Worm (Caenorhabditis elegans): ENCODE results near the gene T20B12.7.

T20B12.7 gene

DNA sequence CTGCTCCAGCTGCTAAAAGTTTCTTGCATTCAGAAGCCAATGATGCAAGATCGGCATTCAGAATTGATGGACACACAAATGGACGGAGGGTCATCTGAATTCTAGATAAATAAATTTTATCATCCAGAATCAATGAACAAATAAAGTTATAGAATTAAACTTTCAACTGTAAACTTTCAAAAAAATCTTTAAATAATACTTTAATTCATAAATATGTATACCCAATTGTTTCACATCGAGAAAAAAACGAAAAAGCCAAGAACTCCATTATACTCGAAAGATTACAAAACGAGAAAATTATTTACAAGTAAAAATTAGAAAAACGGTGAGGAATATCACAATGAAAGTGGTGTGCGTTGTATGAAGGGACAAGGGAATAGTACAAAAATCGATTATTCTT lies 31.8 kb downstream of the T20B12.7 start, which contains the start of gene F08F8.7:
F08F8.7 (minus strand) TSS at position 101 of the 400 bp plus-strand sequence.
- TF ChIP-seq skn-1 (tag; optimal IDR thresholded peaks at IDR 0.05) (no peak), aly-2 (tag; optimal IDR thresholded peaks at IDR 0.05) (no peak), lin-15B (tag; optimal IDR thresholded peaks at IDR 0.05) (no peak), tbx-2 (tag; optimal IDR thresholded peaks at IDR 0.05) (no peak), nfya-1 (tag; optimal IDR thresholded peaks at IDR 0.05; ENCODE audit: insufficient read depth) (no peak), ceh-28 (tag; optimal IDR thresholded peaks at IDR 0.05) (no peak), unc-62 (GFP tag; optimal IDR thresholded peaks at IDR 0.05) (no peak), nhr-67 (tag; optimal IDR thresholded peaks at IDR 0.05) (no peak), pqm-1 (tag; optimal IDR thresholded peaks at IDR 0.05) (no peak), mml-1 (tag; optimal IDR thresholded peaks at IDR 0.05) (no peak)

DNA sequence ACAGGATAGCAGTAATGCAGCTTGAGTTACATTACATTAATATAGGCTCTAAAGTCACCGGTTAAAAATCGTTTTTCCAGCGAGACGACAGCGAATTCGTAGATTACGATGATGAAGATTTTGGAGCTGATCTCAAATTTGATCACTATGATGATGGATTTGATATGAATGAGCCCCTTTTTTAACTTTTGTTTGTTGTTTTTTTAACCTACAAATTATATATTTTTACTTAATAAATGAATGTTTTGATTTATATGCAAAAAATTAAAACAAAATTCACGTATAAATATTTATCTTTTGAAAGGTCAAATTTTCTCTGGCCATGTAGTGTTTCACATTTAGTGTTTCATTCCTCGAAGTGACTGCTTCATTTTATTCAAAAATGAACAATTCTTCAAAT lies 35.5 kb downstream of the T20B12.7 start, which contains the start of gene F08F8.6:
F08F8.6 (plus strand) TSS at position 301 of the 400 bp plus-strand sequence.
- no peak for TF ChIP-seq lin-15B (tag; optimal IDR thresholded peaks at IDR 0.05)
- TF ChIP-seq ceh-28 (tag; optimal IDR thresholded peaks at IDR 0.05): no peak
- no peak for TF ChIP-seq egl-5 (tag; optimal IDR thresholded peaks at IDR 0.05)
- no peak for TF ChIP-seq ztf-11 (tag; optimal IDR thresholded peaks at IDR 0.05)
- TF ChIP-seq ama-1 (optimal IDR thresholded peaks at IDR 0.05): no peak
- no peak for TF ChIP-seq mdl-1 (tag; optimal IDR thresholded peaks at IDR 0.05)
- TF ChIP-seq nhr-77 (tag; optimal IDR thresholded peaks at IDR 0.05): no peak

DNA sequence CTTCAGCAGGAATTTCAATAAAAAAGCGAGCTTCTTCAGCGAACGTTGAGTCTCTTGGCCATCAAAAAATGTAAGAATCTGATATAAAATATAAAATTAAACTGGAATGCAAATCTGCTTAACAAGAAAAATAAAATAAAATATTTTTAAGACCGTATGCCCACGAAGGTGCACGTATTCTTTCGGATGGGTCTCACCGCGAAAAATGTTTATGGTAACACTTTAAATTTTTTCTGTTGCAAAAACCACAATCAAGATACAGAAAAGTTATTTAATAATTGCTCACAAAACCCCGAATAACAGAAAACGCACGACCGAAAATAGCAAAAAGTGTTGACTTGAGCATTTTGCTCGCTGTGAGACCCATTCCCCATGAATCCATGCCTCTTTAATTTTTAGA lies 39.7 kb downstream of the T20B12.7 start:
- no peak for TF ChIP-seq unc-62 (GFP tag; optimal IDR thresholded peaks at IDR 0.05)
- TF ChIP-seq mdl-1 (tag; optimal IDR thresholded peaks at IDR 0.05): no peak
- TF ChIP-seq lin-15B (tag; optimal IDR thresholded peaks at IDR 0.05): no peak
- TF ChIP-seq nhr-12 (tag; optimal IDR thresholded peaks at IDR 0.05): no peak
- TF ChIP-seq egl-27 (tag; optimal IDR thresholded peaks at IDR 0.05): no peak
- TF ChIP-seq snpc-4 (tag; optimal IDR thresholded peaks at IDR 0.05): no peak
- no peak for TF ChIP-seq nfya-1 (tag; optimal IDR thresholded peaks at IDR 0.05; ENCODE audit: insufficient read depth)

DNA sequence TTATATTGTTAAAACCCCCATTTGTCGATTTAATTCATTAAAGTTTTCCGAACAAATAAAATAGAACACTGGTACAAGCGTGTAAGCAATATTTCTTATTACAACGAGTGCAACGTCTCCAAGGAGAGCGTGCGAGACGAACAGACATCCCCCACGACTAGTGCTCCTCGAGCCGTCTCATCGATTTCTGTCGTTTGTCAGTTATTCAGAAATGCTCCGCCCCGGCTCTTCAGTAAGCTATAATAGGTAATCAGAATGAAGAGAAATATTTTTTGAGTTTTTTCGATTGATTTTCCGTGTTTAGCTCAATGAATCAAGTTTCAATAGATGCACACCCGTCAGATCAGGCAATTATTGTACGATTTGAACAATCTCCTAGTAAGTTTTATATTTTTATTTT lies 40.2 kb downstream of the T20B12.7 start, which contains the start of gene kap-1:
kap-1 (plus strand) TSS at position 143 of the 400 bp plus-strand sequence.
- TF ChIP-seq elt-1 (tag; optimal IDR thresholded peaks at IDR 0.05) (no peak), hmg-11 (tag; optimal IDR thresholded peaks at IDR 0.05) (peak; percentile 7), ama-1 (optimal IDR thresholded peaks at IDR 0.05) (peak; percentile 90), nhr-43 (tag; optimal IDR thresholded peaks at IDR 0.05; ENCODE audit: poor library complexity, severe bottlenecking) (peak; percentile 40), ztf-4 (tag; optimal IDR thresholded peaks at IDR 0.05) (no peak), nfya-1 (tag; optimal IDR thresholded peaks at IDR 0.05; ENCODE audit: insufficient read depth) (peak; percentile 33), ztf-11 (tag; optimal IDR thresholded peaks at IDR 0.05) (no peak), nhr-25 (tag; optimal IDR thresholded peaks at IDR 0.05) (no peak), unc-62 (GFP tag; optimal IDR thresholded peaks at IDR 0.05) (no peak), elt-2 (tag; optimal IDR thresholded peaks at IDR 0.05) (peak; percentile 11), aly-2 (tag; optimal IDR thresholded peaks at IDR 0.05) (no peak), egl-27 (tag; optimal IDR thresholded peaks at IDR 0.05) (no peak), nhr-67 (tag; optimal IDR thresholded peaks at IDR 0.05) (no peak), fkh-10 (GFP tag; optimal IDR thresholded peaks at IDR 0.05) (no peak), elt-3 (tag; optimal IDR thresholded peaks at IDR 0.05) (no peak), nhr-12 (tag; optimal IDR thresholded peaks at IDR 0.05) (no peak), lsy-12 (tag; optimal IDR thresholded peaks at IDR 0.05) (peak; percentile 56)

DNA sequence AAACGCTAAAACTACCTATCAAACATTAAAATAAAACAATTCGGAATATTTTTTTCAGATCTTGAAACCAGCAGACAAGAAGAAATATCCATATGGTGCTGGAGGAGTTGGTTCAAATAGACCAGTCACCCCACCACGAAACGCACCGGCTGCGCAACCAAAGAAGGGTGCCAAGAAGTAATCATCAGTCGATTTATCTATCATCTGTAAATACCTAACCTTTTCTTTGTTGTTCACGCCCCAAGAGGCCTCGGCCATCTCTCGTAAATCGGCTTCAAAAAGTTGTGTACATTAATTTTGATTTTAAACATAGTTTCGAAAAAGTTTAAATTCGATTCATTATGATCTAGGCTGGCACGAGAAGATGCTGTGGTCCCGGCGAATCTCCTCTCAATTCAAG lies 40.8 kb downstream of the T20B12.7 start:
- no peak for TF ChIP-seq nhr-12 (tag; optimal IDR thresholded peaks at IDR 0.05)
- no peak for TF ChIP-seq sea-2 (GFP tag; optimal IDR thresholded peaks at IDR 0.05)
- TF ChIP-seq nhr-67 (tag; optimal IDR thresholded peaks at IDR 0.05): no peak
- TF ChIP-seq ama-1 (optimal IDR thresholded peaks at IDR 0.05): peak; percentile 53
- TF ChIP-seq skn-1 (tag; optimal IDR thresholded peaks at IDR 0.05): no peak

DNA sequence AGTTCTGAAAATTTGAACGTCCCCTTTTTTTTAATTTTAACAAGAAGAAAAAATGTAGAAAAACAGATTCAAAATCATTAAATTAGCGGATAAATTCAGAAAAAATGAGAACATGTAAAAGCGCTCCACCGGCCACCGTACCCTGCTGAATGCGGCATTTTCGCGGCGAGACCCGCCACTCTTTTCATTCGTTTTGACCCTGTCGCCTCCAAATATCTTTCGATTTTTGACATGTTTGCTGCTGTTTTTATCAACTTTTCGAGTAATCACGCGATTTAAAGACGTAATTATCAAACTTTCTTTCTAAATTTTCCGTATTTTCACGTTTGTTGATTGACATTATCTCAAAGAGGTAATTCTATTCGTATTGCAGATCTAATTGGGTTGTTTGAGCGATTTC lies 42.6 kb downstream of the T20B12.7 start, which contains the start of gene gsp-2:
gsp-2 (plus strand) TSS at position 374 of the 400 bp plus-strand sequence.
- TF ChIP-seq nhr-43 (tag; optimal IDR thresholded peaks at IDR 0.05; ENCODE audit: poor library complexity, severe bottlenecking): no peak
- TF ChIP-seq nhr-237 (tag; optimal IDR thresholded peaks at IDR 0.05): no peak
- no peak for TF ChIP-seq elt-1 (tag; optimal IDR thresholded peaks at IDR 0.05)
- TF ChIP-seq nhr-11 (tag; optimal IDR thresholded peaks at IDR 0.05): no peak
- no peak for TF ChIP-seq unc-39 (tag; optimal IDR thresholded peaks at IDR 0.05)
- TF ChIP-seq fos-1 (tag; optimal IDR thresholded peaks at IDR 0.05): no peak
- TF ChIP-seq R02D3.7 (tag; optimal IDR thresholded peaks at IDR 0.05): peak; percentile 52
- TF ChIP-seq lsy-12 (tag; optimal IDR thresholded peaks at IDR 0.05): peak; percentile 46
- TF ChIP-seq unc-62 (GFP tag; optimal IDR thresholded peaks at IDR 0.05): no peak
- no peak for TF ChIP-seq ztf-4 (tag; optimal IDR thresholded peaks at IDR 0.05)
- TF ChIP-seq zag-1 (tag; optimal IDR thresholded peaks at IDR 0.05): no peak
- TF ChIP-seq eor-1 (tag; optimal IDR thresholded peaks at IDR 0.05): no peak
- TF ChIP-seq ama-1 (optimal IDR thresholded peaks at IDR 0.05): peak; percentile 52
- no peak for TF ChIP-seq skn-1 (tag; optimal IDR thresholded peaks at IDR 0.05)
- peak; percentile 29 for TF ChIP-seq jun-1 (tag; optimal IDR thresholded peaks at IDR 0.05)
- peak; percentile 88 for TF ChIP-seq nhr-23 (tag; optimal IDR thresholded peaks at IDR 0.05)
- no peak for TF ChIP-seq sea-2 (GFP tag; optimal IDR thresholded peaks at IDR 0.05)
- TF ChIP-seq ztf-11 (tag; optimal IDR thresholded peaks at IDR 0.05): no peak
- TF ChIP-seq nhr-12 (tag; optimal IDR thresholded peaks at IDR 0.05): no peak
- peak; percentile 65 for TF ChIP-seq elt-2 (tag; optimal IDR thresholded peaks at IDR 0.05)
- peak; percentile 93 for TF ChIP-seq lin-15B (tag; optimal IDR thresholded peaks at IDR 0.05)
- TF ChIP-seq aly-2 (tag; optimal IDR thresholded peaks at IDR 0.05): no peak
- no peak for TF ChIP-seq mml-1 (tag; optimal IDR thresholded peaks at IDR 0.05)
- TF ChIP-seq lin-39 (tag; optimal IDR thresholded peaks at IDR 0.05): peak; percentile 80
- TF ChIP-seq ceh-16 (tag; optimal IDR thresholded peaks at IDR 0.05): no peak
- TF ChIP-seq nhr-25 (tag; optimal IDR thresholded peaks at IDR 0.05): peak; percentile 51
- no peak for TF ChIP-seq tbx-2 (tag; optimal IDR thresholded peaks at IDR 0.05)
- no peak for TF ChIP-seq fkh-10 (GFP tag; optimal IDR thresholded peaks at IDR 0.05)
